Fruit fly (Drosophila melanogaster) whole organism, adult: ENCODE data around the gene CG5902.

ENCODE experiments used
- CG11617 ChIP-seq: fragments of 200-800 bp; sonication (Bioruptor generic); optimal IDR thresholded peaks from 2 replicates; lab custom pipeline; 2017; ENCODE audit warnings: mild to moderate bottlenecking, missing biosample characterization, missing genetic modification reagents, missing genetic modification characterization
- CG12768 ChIP-seq: fragments of 200-800 bp; sonication (Bioruptor generic); optimal IDR thresholded peaks from 2 replicates; lab custom pipeline; 2017; ENCODE audit warnings: missing biosample characterization, missing genetic modification characterization, mild to moderate bottlenecking, moderate library complexity, missing genetic modification reagents
- CG14711 ChIP-seq: fragments of 200-800 bp; sonication (Bioruptor generic); optimal IDR thresholded peaks from 2 replicates; lab custom pipeline; 2018; ENCODE audit warnings: missing biosample characterization, mild to moderate bottlenecking, missing genetic modification characterization, moderate library complexity
- CG1620 ChIP-seq: fragments of 200-800 bp; sonication (Bioruptor generic); optimal IDR thresholded peaks from 2 replicates; lab custom pipeline; 2016; ENCODE audit warnings: missing biosample characterization, missing genetic modification characterization
- CG33017 ChIP-seq: fragments of 200-800 bp; sonication (Bioruptor generic); optimal IDR thresholded peaks from 2 replicates; lab custom pipeline; 2018; ENCODE audit warnings: missing biosample characterization, mild to moderate bottlenecking, missing genetic modification characterization, moderate library complexity
- CG5204 ChIP-seq: fragments of 200-800 bp; sonication (Bioruptor generic); optimal IDR thresholded peaks from 2 replicates; lab custom pipeline; 2016; ENCODE audit warnings: missing biosample characterization, missing genetic modification characterization
- CG7045 ChIP-seq: fragments of 200-800 bp; sonication (Bioruptor generic); optimal IDR thresholded peaks from 2 replicates; lab custom pipeline; 2017; ENCODE audit warnings: missing biosample characterization, mild to moderate bottlenecking, missing genetic modification characterization
- CG7101 ChIP-seq: fragments of 200-800 bp; sonication (Bioruptor generic); optimal IDR thresholded peaks from 2 replicates; lab custom pipeline; 2018; ENCODE audit warnings: missing biosample characterization, mild to moderate bottlenecking, missing genetic modification characterization, moderate library complexity
- Clk ChIP-seq: fragments of 200-800 bp; sonication (Bioruptor generic); optimal IDR thresholded peaks from 2 replicates; lab custom pipeline; 2017; ENCODE audit warnings: missing biosample characterization, missing genetic modification characterization
- Crg-1 ChIP-seq: fragments of 200-800 bp; sonication (Bioruptor generic); optimal IDR thresholded peaks from 2 replicates; lab custom pipeline; 2016; ENCODE audit warnings: missing biosample characterization, missing genetic modification characterization
- Hr96 ChIP-seq: fragments of 200-800 bp; sonication (Bioruptor generic); optimal IDR thresholded peaks from 2 replicates; lab custom pipeline; 2016; ENCODE audit warnings: missing biosample characterization, missing genetic modification characterization
- Mnt ChIP-seq: fragments of 200-800 bp; sonication (Bioruptor generic); optimal IDR thresholded peaks from 2 replicates; lab custom pipeline; 2016; ENCODE audit warnings: missing biosample characterization, mild to moderate bottlenecking, missing genetic modification characterization
- bab1 ChIP-seq: fragments of 200-800 bp; sonication (Bioruptor generic); optimal IDR thresholded peaks from 3 replicates; lab custom pipeline; 2019; ENCODE audit warnings: missing biosample characterization, mild to moderate bottlenecking, missing genetic modification characterization, moderate library complexity
- cic ChIP-seq: fragments of 200-800 bp; sonication (Bioruptor generic); optimal IDR thresholded peaks from 2 replicates; lab custom pipeline; 2017; ENCODE audit warnings: missing biosample characterization, mild to moderate bottlenecking, missing genetic modification characterization, moderate library complexity
- cnc ChIP-seq, 2 experiments: fragments of >200 bp; optimal IDR thresholded peaks; 2 replicates each; lab custom pipeline; 2017
- kay ChIP-seq: fragments of 200-800 bp; sonication (Bioruptor generic); peaks from one replicate; lab custom pipeline; 2016; ENCODE audit warnings: missing biosample characterization, missing genetic modification characterization, borderline replicate concordance
- ovo ChIP-seq: fragments of 200-800 bp; sonication (Bioruptor generic); optimal IDR thresholded peaks from 2 replicates; lab custom pipeline; 2016; ENCODE audit warnings: missing biosample characterization, missing genetic modification characterization
- pad ChIP-seq: fragments of 200-800 bp; sonication (Bioruptor generic); optimal IDR thresholded peaks from 3 replicates; lab custom pipeline; 2017; ENCODE audit warnings: missing biosample characterization, missing genetic modification characterization, mild to moderate bottlenecking, moderate library complexity, missing genetic modification reagents
- tj ChIP-seq: fragments of 200-800 bp; sonication (Bioruptor generic); optimal IDR thresholded peaks from 3 replicates; lab custom pipeline; 2017; ENCODE audit warnings: missing biosample characterization, mild to moderate bottlenecking, missing genetic modification characterization, moderate library complexity
- toe ChIP-seq: fragments of 200-800 bp; sonication (Bioruptor generic); optimal IDR thresholded peaks from 2 replicates; lab custom pipeline; 2016; ENCODE audit warnings: missing biosample characterization, missing genetic modification characterization

The CG5902 gene

dm6 chr3R:23986479-23986930, at the start of gene CG5902, which contains the start of gene CG13603:
CG5902 (plus strand) TSS chr3R:23986642.
CG13603 (minus strand) TSS chr3R:23986569.
- peak; percentile 80 for TF ChIP-seq Mnt
- no peak for TF ChIP-seq CG33017
- peak; percentile 59 for TF ChIP-seq CG7045 (GFP tag; lab: Kevin White, UChicago)
- peak; percentile 19 for TF ChIP-seq ovo (GFP tag; lab: Kevin White, UChicago)
- TF ChIP-seq Hr96 (GFP tag; lab: Kevin White, UChicago), result no peak
- TF ChIP-seq CG11617 (GFP tag; lab: Kevin White, UChicago), result peak; percentile 49
- TF ChIP-seq toe, result peak; percentile 79
- TF ChIP-seq CG12768 (GFP tag; lab: Kevin White, UChicago), result peak; percentile 80
- TF ChIP-seq CG7101, result peak; percentile 66
- peak; percentile 84 for TF ChIP-seq CG1620 (GFP tag; lab: Kevin White, UChicago)
- peak; percentile 70 for TF ChIP-seq pad (GFP tag; lab: Kevin White, UChicago)
- TF ChIP-seq Clk, result peak; percentile 40
- TF ChIP-seq CG5204 (GFP tag; lab: Kevin White, UChicago), result no peak
- TF ChIP-seq kay (GFP tag; lab: Kevin White, UChicago), result no peak
- TF ChIP-seq cnc (optimal IDR thresholded peaks at IDR 0.05; lab: Kevin White, UChicago), result no peak
- TF ChIP-seq cic (GFP tag; lab: Kevin White, UChicago), result peak; percentile 58
- no peak for TF ChIP-seq tj (GFP tag; lab: Kevin White, UChicago)
- peak; percentile 75 for TF ChIP-seq bab1 (GFP tag; lab: Kevin White, UChicago)
- peak; percentile 81 for TF ChIP-seq Crg-1
- peak; percentile 40 for TF ChIP-seq CG14711 (tag; lab: Kevin White, UChicago)

DNA sequence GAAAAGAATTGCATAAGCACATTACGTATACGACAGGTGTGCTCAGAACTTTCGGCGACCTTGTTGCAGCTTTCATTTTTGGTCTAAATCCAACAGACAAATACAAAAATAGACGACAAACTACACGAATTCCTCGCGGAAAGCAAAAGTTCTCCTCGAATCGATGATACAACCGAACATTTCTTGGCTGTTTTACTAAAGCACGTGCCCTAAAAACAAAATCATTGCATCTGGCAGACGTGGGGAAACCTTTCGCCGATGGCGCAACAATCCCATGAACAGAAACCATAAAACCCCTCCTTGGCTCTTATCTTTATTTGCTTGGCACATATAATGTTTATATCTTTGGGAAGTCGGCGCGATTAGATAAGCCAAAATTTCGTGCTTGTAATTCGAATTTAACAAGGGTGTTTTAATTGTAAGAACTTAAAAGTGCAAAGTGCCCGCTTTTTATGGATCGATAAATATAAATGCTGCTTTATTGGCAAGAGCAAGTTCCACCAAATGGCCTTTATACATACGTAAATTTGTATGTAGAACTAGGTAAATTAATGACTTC, 47.8 kb upstream of the CG5902 start:
- TF ChIP-seq CG7045 (GFP tag; lab: Kevin White, UChicago) (peak; percentile 29), CG12768 (GFP tag; lab: Kevin White, UChicago) (peak; percentile 52), pad (GFP tag; lab: Kevin White, UChicago) (peak; percentile 54), cic (GFP tag; lab: Kevin White, UChicago) (peak; percentile 63), Hr96 (GFP tag; lab: Kevin White, UChicago) (no peak), CG11617 (GFP tag; lab: Kevin White, UChicago) (peak; percentile 54), Mnt (peak; percentile 37), CG14711 (tag; lab: Kevin White, UChicago) (no peak), CG33017 (peak; percentile 65)

dm6 chr3R:23939921-23940839, 46.3 kb upstream of the CG5902 start:
- TF ChIP-seq Clk (peak; percentile 91), bab1 (GFP tag; lab: Kevin White, UChicago) (no peak), tj (GFP tag; lab: Kevin White, UChicago) (no peak), CG12768 (GFP tag; lab: Kevin White, UChicago) (peak; percentile 97), Mnt (peak; percentile 87), Crg-1 (peak; percentile 97), ovo (GFP tag; lab: Kevin White, UChicago) (peak; percentile 98), CG5204 (GFP tag; lab: Kevin White, UChicago) (no peak), kay (GFP tag; lab: Kevin White, UChicago) (peak; percentile 99), toe (no peak), CG14711 (tag; lab: Kevin White, UChicago) (peak; percentile 78), CG11617 (GFP tag; lab: Kevin White, UChicago) (peak; percentile 83), CG1620 (GFP tag; lab: Kevin White, UChicago) (peak; percentile 85), cnc (optimal IDR thresholded peaks at IDR 0.05; lab: Kevin White, UChicago) (no peak), CG33017 (peak; percentile 86), CG7045 (GFP tag; lab: Kevin White, UChicago) (peak; percentile 94), CG7101 (peak; percentile 92), cic (GFP tag; lab: Kevin White, UChicago) (peak; percentile 98), Hr96 (GFP tag; lab: Kevin White, UChicago) (peak; percentile 57), pad (GFP tag; lab: Kevin White, UChicago) (peak; percentile 81)

DNA sequence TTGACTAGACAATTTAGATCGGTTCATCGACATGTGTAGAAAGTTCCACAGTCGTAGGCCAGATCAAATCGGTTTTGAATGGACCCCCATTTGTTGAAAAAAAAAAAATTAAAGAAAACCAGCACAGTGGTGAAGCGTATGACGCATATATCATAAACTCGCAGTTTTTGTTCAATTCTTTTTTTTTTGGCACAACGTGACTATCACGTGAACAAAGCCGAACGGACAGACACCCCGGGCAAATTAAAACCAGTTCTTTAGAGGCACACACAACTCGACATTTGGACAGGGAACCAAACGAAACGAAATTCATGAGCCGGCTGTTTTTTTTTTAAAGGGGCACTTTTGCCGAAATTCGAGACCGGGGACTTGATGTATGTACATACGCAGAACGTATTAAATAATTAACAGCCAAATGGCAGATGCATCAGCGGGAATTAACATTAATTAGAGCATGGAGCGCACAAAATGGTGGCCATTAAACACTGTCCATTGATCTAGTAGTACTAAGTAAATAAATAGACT, 45.5 kb upstream of the CG5902 start:
- TF ChIP-seq CG7101 (no peak), tj (GFP tag; lab: Kevin White, UChicago) (peak; percentile 84)

dm6 chr3R:23941643-23942424, 44.6 kb upstream of the CG5902 start:
- TF ChIP-seq CG7101 (no peak), CG1620 (GFP tag; lab: Kevin White, UChicago) (no peak), Crg-1 (no peak), Clk (no peak), cnc (optimal IDR thresholded peaks at IDR 0.05; lab: Kevin White, UChicago) (no peak), kay (GFP tag; lab: Kevin White, UChicago) (peak; percentile 84), Mnt (peak; percentile 25), pad (GFP tag; lab: Kevin White, UChicago) (no peak), CG12768 (GFP tag; lab: Kevin White, UChicago) (peak; percentile 6), CG14711 (tag; lab: Kevin White, UChicago) (no peak)
